Worm (Caenorhabditis elegans): Measurements from ENCODE around the gene disl-2.

ce11 chrIII:5395746-5396145 is 47.2 kb upstream of the disl-2 start:
- TF ChIP-seq ztf-29 (GFP tag; IDR thresholded peaks at IDR 0.05), result no peak
- no peak for TF ChIP-seq ref-1 (GFP tag; conservative IDR thresholded peaks at IDR 0.05)

Measured in whole organism, midembryonic.